Worm (Caenorhabditis elegans): ENCODE results near the gene Y49E10.18.

- TF ChIP-seq W03F9.2 (tag; optimal IDR thresholded peaks at IDR 0.05): no peak
- no peak for TF ChIP-seq dao-5 (tag; optimal IDR thresholded peaks at IDR 0.05)
These were observed 20.0 kb downstream of the Y49E10.18 start for ce11 chrIII:12425846-12426405.
